Fruit fly (Drosophila melanogaster) S2 (cell line): ENCODE measurements around the gene CG32536.

Source experiments
- CG8478 ChIP-seq: fragments of >200 bp; optimal IDR thresholded peaks from 2 replicates; lab custom pipeline; 2018
- CTCF ChIP-seq, 2 experiments: fragments of >200 bp; optimal IDR thresholded peaks; 2 replicates each; lab custom pipeline; 2018

- no peak for TF ChIP-seq CTCF (optimal IDR thresholded peaks at IDR 0.05; lab: Kevin White, UChicago)
- no peak for TF ChIP-seq CG8478 (lab: Kevin White, UChicago)
Measured at dm6 chrX:19225304-19225640, 51.4 kb downstream of the CG32536 start.
